Fruit fly (Drosophila melanogaster) whole organism, embryonic: ENCODE results near the gene CG31467.

Source experiments
- BtbVII ChIP-seq: fragments of 200-800 bp; sonication (Bioruptor generic); optimal IDR thresholded peaks from 3 replicates; lab custom pipeline; 2017; ENCODE audit warnings: missing biosample characterization, mild to moderate bottlenecking, missing genetic modification characterization
- CG10209 ChIP-seq: fragments of 200-800 bp; sonication (Bioruptor generic); optimal IDR thresholded peaks from 3 replicates; lab custom pipeline; 2017; ENCODE audit warnings: missing biosample characterization, mild to moderate bottlenecking, missing genetic modification characterization, missing genetic modification reagents
- CG10654 ChIP-seq: fragments of 200-800 bp; sonication (Bioruptor generic); optimal IDR thresholded peaks from 2 replicates; lab custom pipeline; 2016; ENCODE audit warnings: missing biosample characterization, missing genetic modification characterization
- CG11093 ChIP-seq: fragments of 200-800 bp; sonication (Bioruptor generic); IDR thresholded peaks from 3 replicates; pipeline ENCODE4 v1.3.6; 2022; ENCODE audit warnings: missing biosample characterization, missing genetic modification characterization
- CG13624 ChIP-seq: fragments of 200-800 bp; sonication (Bioruptor generic); optimal IDR thresholded peaks from 2 replicates; lab custom pipeline; 2016; ENCODE audit warnings: missing biosample characterization, missing genetic modification characterization
- CG14860 ChIP-seq: fragments of 200-800 bp; sonication (Bioruptor generic); IDR thresholded peaks from 3 replicates; pipeline ENCODE4 v1.3.6; 2022; ENCODE audit warnings: missing biosample characterization, missing genetic modification characterization; ENCODE audit not compliant: partially characterized antibody
- CG1647 ChIP-seq: fragments of 200-800 bp; sonication (Bioruptor generic); optimal IDR thresholded peaks from 3 replicates; lab custom pipeline; 2016; ENCODE audit warnings: missing biosample characterization, missing genetic modification characterization
- CG16813 ChIP-seq: fragments of 200-800 bp; sonication (Bioruptor generic); IDR thresholded peaks from 3 replicates; pipeline ENCODE4 v1.3.6; 2022; ENCODE audit warnings: missing biosample characterization, missing genetic modification characterization; ENCODE audit not compliant: partially characterized antibody
- CG18619 ChIP-seq: fragments of 200-800 bp; sonication (Bioruptor generic); optimal IDR thresholded peaks from 3 replicates; lab custom pipeline; 2017; ENCODE audit warnings: missing biosample characterization, mild to moderate bottlenecking, missing genetic modification characterization
- CG2120 ChIP-seq: fragments of 200-800 bp; sonication (Bioruptor generic); optimal IDR thresholded peaks from 3 replicates; lab custom pipeline; 2016; ENCODE audit warnings: missing biosample characterization, missing genetic modification characterization
- CG34224 ChIP-seq: fragments of 200-800 bp; sonication (Bioruptor generic); IDR thresholded peaks from 3 replicates; pipeline ENCODE4 v1.3.6; 2022; ENCODE audit warnings: missing biosample characterization, missing genetic modification characterization; ENCODE audit not compliant: partially characterized antibody
- CG4282 ChIP-seq: fragments of 200-800 bp; sonication (Bioruptor generic); optimal IDR thresholded peaks from 2 replicates; lab custom pipeline; 2016; ENCODE audit warnings: missing biosample characterization, missing genetic modification characterization
- CG7928 ChIP-seq: fragments of 200-800 bp; sonication (Bioruptor generic); optimal IDR thresholded peaks from 2 replicates; lab custom pipeline; 2017; ENCODE audit warnings: missing biosample characterization, mild to moderate bottlenecking, missing genetic modification characterization
- CG7987 ChIP-seq: fragments of 200-800 bp; sonication (Bioruptor generic); optimal IDR thresholded peaks from 2 replicates; lab custom pipeline; 2018; ENCODE audit warnings: missing biosample characterization, mild to moderate bottlenecking, missing genetic modification characterization, moderate library complexity
- CG8478 ChIP-seq: fragments of >200 bp; optimal IDR thresholded peaks from 2 replicates; lab custom pipeline; 2018
- CG9609 ChIP-seq: fragments of 200-800 bp; sonication (Bioruptor generic); optimal IDR thresholded peaks from 3 replicates; lab custom pipeline; 2016; ENCODE audit warnings: missing biosample characterization, missing genetic modification characterization
- CG9817 ChIP-seq: fragments of 200-800 bp; sonication (Bioruptor generic); optimal IDR thresholded peaks from 2 replicates; lab custom pipeline; 2018; ENCODE audit warnings: missing biosample characterization, mild to moderate bottlenecking, missing genetic modification characterization, moderate library complexity
- CG9932 ChIP-seq: fragments of 200-800 bp; sonication (Bioruptor generic); IDR thresholded peaks from 2 replicates; pipeline ENCODE4 v1.3.6; 2022; ENCODE audit warnings: missing biosample characterization, missing genetic modification characterization
- CTCF ChIP-seq: fragments of 200-800 bp; sonication (Bioruptor generic); optimal IDR thresholded peaks from 2 replicates; lab custom pipeline; 2017; ENCODE audit warnings: missing biosample characterization, mild to moderate bottlenecking, missing genetic modification characterization, moderate library complexity
- Camta ChIP-seq: fragments of 200-800 bp; sonication (Bioruptor generic); optimal IDR thresholded peaks from 2 replicates; lab custom pipeline; 2016; ENCODE audit warnings: missing biosample characterization, missing genetic modification characterization
- Dad ChIP-seq: fragments of 200-800 bp; sonication (Bioruptor generic); optimal IDR thresholded peaks from 3 replicates; lab custom pipeline; 2016; ENCODE audit warnings: missing biosample characterization, missing genetic modification characterization
- Ets97D ChIP-seq: fragments of 200-800 bp; sonication (Bioruptor generic); optimal IDR thresholded peaks from 3 replicates; lab custom pipeline; 2016; ENCODE audit warnings: missing biosample characterization, missing genetic modification characterization
- Fer1 ChIP-seq: fragments of 200-800 bp; sonication (Bioruptor generic); optimal IDR thresholded peaks from 2 replicates; lab custom pipeline; 2017; ENCODE audit warnings: missing biosample characterization, mild to moderate bottlenecking, missing genetic modification characterization
- HmgD ChIP-seq: fragments of 200-800 bp; sonication (Bioruptor generic); optimal IDR thresholded peaks from 3 replicates; lab custom pipeline; 2016; ENCODE audit warnings: missing biosample characterization, missing genetic modification characterization
- Myb ChIP-seq: fragments of 200-800 bp; sonication (Bioruptor generic); optimal IDR thresholded peaks from 2 replicates; lab custom pipeline; 2016; ENCODE audit warnings: missing biosample characterization, missing genetic modification characterization
- aop ChIP-seq: fragments of 200-800 bp; sonication (Bioruptor generic); IDR thresholded peaks from 2 replicates; pipeline ENCODE4 v1.3.6; 2022; ENCODE audit warnings: missing biosample characterization, missing genetic modification characterization
- ash1 ChIP-seq: fragments of 200-800 bp; sonication (Bioruptor generic); optimal IDR thresholded peaks from 2 replicates; lab custom pipeline; 2018; ENCODE audit warnings: missing biosample characterization, mild to moderate bottlenecking, missing genetic modification characterization
- cas ChIP-seq: fragments of 200-800 bp; sonication (Bioruptor generic); IDR thresholded peaks from 2 replicates; pipeline ENCODE4 v1.3.6; 2022; ENCODE audit warnings: missing biosample characterization, missing genetic modification characterization
- chif ChIP-seq, 2 experiments: fragments of 200-800 bp; sonication (Bioruptor generic); optimal IDR thresholded peaks; 3 replicates each; lab custom pipeline; 2016; ENCODE audit warnings: missing biosample characterization in 2 of 2, missing genetic modification characterization in 2 of 2
- dysf ChIP-seq: fragments of 200-800 bp; sonication (Bioruptor generic); IDR thresholded peaks from 3 replicates; pipeline ENCODE4 v1.3.6; 2022; ENCODE audit warnings: missing biosample characterization, missing genetic modification characterization
- ems ChIP-seq: fragments of 200-800 bp; sonication (Bioruptor generic); optimal IDR thresholded peaks from 3 replicates; lab custom pipeline; 2016; ENCODE audit warnings: missing biosample characterization, missing genetic modification characterization
- eve ChIP-seq, 2 experiments: fragments of >200 bp; optimal IDR thresholded peaks; 2 replicates each; lab custom pipeline; 2017; ENCODE audit warnings: missing biosample characterization in 2 of 2, missing genetic modification characterization in 2 of 2
- inv ChIP-seq: fragments of 200-800 bp; sonication (Bioruptor generic); IDR thresholded peaks from 2 replicates; pipeline ENCODE4 v1.3.6; 2022; ENCODE audit warnings: missing biosample characterization, missing genetic modification characterization; ENCODE audit not compliant: partially characterized antibody
- lilli ChIP-seq: fragments of 200-800 bp; sonication (Bioruptor generic); optimal IDR thresholded peaks from 3 replicates; lab custom pipeline; 2016; ENCODE audit warnings: missing biosample characterization, missing genetic modification characterization
- luna ChIP-seq: fragments of 200-800 bp; sonication (Bioruptor generic); optimal IDR thresholded peaks from 2 replicates; lab custom pipeline; 2016; ENCODE audit warnings: missing biosample characterization, missing genetic modification characterization
- maf-S ChIP-seq: fragments of 200-800 bp; sonication (Bioruptor generic); optimal IDR thresholded peaks from 2 replicates; lab custom pipeline; 2016; ENCODE audit warnings: missing biosample characterization, missing genetic modification characterization
- mirr ChIP-seq: fragments of 200-800 bp; sonication (Bioruptor generic); optimal IDR thresholded peaks from 3 replicates; lab custom pipeline; 2018; ENCODE audit warnings: missing biosample characterization, mild to moderate bottlenecking, missing genetic modification characterization
- mld ChIP-seq: fragments of 200-800 bp; sonication (Bioruptor generic); IDR thresholded peaks from 3 replicates; pipeline ENCODE4 v1.3.6; 2022; ENCODE audit warnings: missing biosample characterization, missing genetic modification characterization; ENCODE audit not compliant: partially characterized antibody
- phol ChIP-seq: fragments of 200-800 bp; sonication (Bioruptor generic); optimal IDR thresholded peaks from 3 replicates; lab custom pipeline; 2018; ENCODE audit warnings: missing biosample characterization, mild to moderate bottlenecking, missing genetic modification characterization, moderate library complexity
- pnt ChIP-seq: fragments of 200-800 bp; sonication (Bioruptor generic); optimal IDR thresholded peaks from 3 replicates; lab custom pipeline; 2016; ENCODE audit warnings: missing biosample characterization, missing genetic modification characterization
- psq ChIP-seq: fragments of 200-800 bp; sonication (Bioruptor generic); optimal IDR thresholded peaks from 2 replicates; lab custom pipeline; 2017; ENCODE audit warnings: missing biosample characterization, missing genetic modification characterization
- pum ChIP-seq: fragments of 200-800 bp; sonication (Bioruptor generic); optimal IDR thresholded peaks from 2 replicates; lab custom pipeline; 2016; ENCODE audit warnings: missing biosample characterization, missing genetic modification characterization
- pzg ChIP-seq: fragments of 200-800 bp; sonication (Bioruptor generic); optimal IDR thresholded peaks from 3 replicates; lab custom pipeline; 2018; ENCODE audit warnings: missing biosample characterization, mild to moderate bottlenecking, missing genetic modification characterization, moderate library complexity
- shn ChIP-seq: fragments of 200-800 bp; sonication (Bioruptor generic); optimal IDR thresholded peaks from 3 replicates; lab custom pipeline; 2016; ENCODE audit warnings: missing biosample characterization, missing genetic modification characterization
- slou ChIP-seq: fragments of 200-800 bp; sonication (Bioruptor generic); optimal IDR thresholded peaks from 3 replicates; lab custom pipeline; 2016; ENCODE audit warnings: missing biosample characterization, missing genetic modification characterization
- sob ChIP-seq: fragments of 200-800 bp; sonication (Bioruptor generic); IDR thresholded peaks from 2 replicates; pipeline ENCODE4 v1.3.6; 2022; ENCODE audit warnings: missing biosample characterization, missing genetic modification characterization
- stwl ChIP-seq: fragments of 200-800 bp; sonication (Bioruptor generic); optimal IDR thresholded peaks from 3 replicates; lab custom pipeline; 2018; ENCODE audit warnings: missing biosample characterization, mild to moderate bottlenecking, missing genetic modification characterization, moderate library complexity
- sug ChIP-seq: fragments of 200-800 bp; optimal IDR thresholded peaks from 2 replicates; lab custom pipeline; 2019; ENCODE audit warnings: missing biosample characterization, mild to moderate bottlenecking, missing genetic modification characterization, moderate library complexity
- tap ChIP-seq: fragments of 200-800 bp; optimal IDR thresholded peaks from 3 replicates; lab custom pipeline; 2019; ENCODE audit warnings: missing biosample characterization, mild to moderate bottlenecking, missing genetic modification characterization, moderate library complexity
- tll ChIP-seq, 2 experiments: fragments of 200-800 bp in 1 of 2; fragments of >200 bp in 1 of 2; sonication (Bioruptor generic) in 1 of 2; optimal IDR thresholded peaks; 2 replicates each; lab custom pipeline; 2017 to 2019; ENCODE audit warnings: missing biosample characterization in 2 of 2, missing genetic modification characterization in 2 of 2, mild to moderate bottlenecking in 1 of 2, moderate library complexity in 1 of 2
- vfl ChIP-seq: fragments of 200-800 bp; sonication (Bioruptor generic); optimal IDR thresholded peaks from 2 replicates; lab custom pipeline; 2016; ENCODE audit warnings: missing biosample characterization, missing genetic modification characterization
- zfh2 ChIP-seq: fragments of 200-800 bp; sonication (Bioruptor generic); optimal IDR thresholded peaks from 2 replicates; lab custom pipeline; 2016; ENCODE audit warnings: missing biosample characterization, missing genetic modification characterization

The CG31467 gene

dm6 chr3R:10675101-10675500, 31.6 kb downstream of the CG31467 start (continued):
- TF ChIP-seq pum (peak; percentile 16), pnt (GFP tag; lab: Kevin White, UChicago) (peak; percentile 23), CG18619 (GFP tag; lab: Kevin White, UChicago) (peak; percentile 25), Fer1 (GFP tag; lab: Kevin White, UChicago) (peak; percentile 84), CG10209 (GFP tag; lab: Kevin White, UChicago) (no peak), CG14860 (GFP tag; lab: Robert Waterston, UW) (peak; percentile 55; the same call in 2 of the 3 replicates), CTCF (GFP tag; lab: Kevin White, UChicago) (peak; percentile 88), stwl (tag; lab: Kevin White, UChicago) (peak; percentile 85), luna (peak; percentile 13), maf-S (GFP tag; lab: Kevin White, UChicago) (peak; percentile 48), CG34224 (GFP tag; lab: Robert Waterston, UW) (peak; percentile 60; the same call in 2 of the 3 replicates), BtbVII (peak; percentile 24), mld (GFP tag; lab: Robert Waterston, UW) (peak; percentile 46; the same call in 1 of the 3 replicates), ems (GFP tag; lab: Kevin White, UChicago) (peak; percentile 9), CG4282 (GFP tag; lab: Kevin White, UChicago) (peak; percentile 0), CG10654 (GFP tag; lab: Kevin White, UChicago) (no peak), chif (GFP tag; optimal IDR thresholded peaks at IDR 0.05; lab: Kevin White, UChicago) (peak; percentile 22 to 38), CG9932 (GFP tag; lab: Robert Waterston, UW) (peak; percentile 40; the same call in 1 of the 2 replicates), sug (tag; lab: Kevin White, UChicago) (peak; percentile 43), shn (GFP tag; lab: Kevin White, UChicago) (peak; percentile 31), sob (peak; percentile 68), HmgD (peak; percentile 75), psq (no peak), CG9609 (GFP tag; lab: Kevin White, UChicago) (peak; percentile 30), Ets97D (GFP tag; lab: Kevin White, UChicago) (peak; percentile 55), aop (no peak), Dad (GFP tag; lab: Kevin White, UChicago) (peak; percentile 20), cas (GFP tag; lab: Robert Waterston, UW) (0 out of 2 replicates have a peak, but pooled peaks have one; percentile 28), CG7987 (GFP tag; lab: Kevin White, UChicago) (peak; percentile 70), CG16813 (GFP tag; lab: Robert Waterston, UW) (peak; percentile 81), inv (GFP tag; lab: Robert Waterston, UW) (peak; percentile 85), vfl (GFP tag; lab: Kevin White, UChicago) (peak; percentile 16), eve (GFP tag; optimal IDR thresholded peaks at IDR 0.05; lab: Kevin White, UChicago) (no peak), zfh2 (peak; percentile 60), CG1647 (GFP tag; lab: Kevin White, UChicago) (peak; percentile 44), tll (GFP tag; optimal IDR thresholded peaks at IDR 0.05; lab: Kevin White, UChicago) (no peak), CG11093 (no peak), Myb (peak; percentile 95), CG7928 (GFP tag; lab: Kevin White, UChicago) (peak; percentile 13), mirr (GFP tag; lab: Kevin White, UChicago) (peak; percentile 65), CG2120 (peak; percentile 62), CG13624 (peak; percentile 64), dysf (GFP tag; lab: Robert Waterston, UW) (no peak), slou (GFP tag; lab: Kevin White, UChicago) (peak; percentile 52), phol (tag; lab: Kevin White, UChicago) (peak; percentile 58), pzg (GFP tag; lab: Kevin White, UChicago) (peak; percentile 50), tap (tag; lab: Kevin White, UChicago) (no peak), Camta (GFP tag; lab: Kevin White, UChicago) (peak; percentile 41), CG9817 (tag; lab: Kevin White, UChicago) (peak; percentile 22), ash1 (GFP tag; lab: Kevin White, UChicago) (peak; percentile 59), CG8478 (lab: Kevin White, UChicago) (peak; percentile 65), lilli (GFP tag; lab: Kevin White, UChicago) (peak; percentile 3)
